Worm (Caenorhabditis elegans) whole organism, mixed stage, embryonic: Measurements from ENCODE around the gene F18A1.7.

Experiments used
- blmp-1 ChIP-seq: fragments of 150-350 bp; optimal IDR thresholded peaks from 2 replicates; lab custom pipeline; 2014; ENCODE audit warnings: missing biosample characterization, missing genetic modification characterization
- nhr-12 ChIP-seq: fragments of 150-350 bp; optimal IDR thresholded peaks from 2 replicates; lab custom pipeline; 2014; ENCODE audit warnings: missing biosample characterization, missing genetic modification characterization
- nhr-28 ChIP-seq: fragments of 150-350 bp; optimal IDR thresholded peaks from 2 replicates; lab custom pipeline; 2014; ENCODE audit warnings: missing biosample characterization, missing genetic modification characterization
- ztf-11 ChIP-seq: fragments of 150-350 bp; optimal IDR thresholded peaks from 2 replicates; lab custom pipeline; 2014; ENCODE audit warnings: missing biosample characterization, missing genetic modification characterization

ce11 chrII:7631171-7631570 is 32.4 kb downstream of the F18A1.7 start:
- TF ChIP-seq nhr-28 (tag; lab: Kevin White, UChicago) (no peak), ztf-11 (tag; lab: Kevin White, UChicago) (no peak), nhr-12 (tag; lab: Kevin White, UChicago) (no peak), blmp-1 (tag; lab: Kevin White, UChicago) (peak; percentile 40)
